Worm (Caenorhabditis elegans): Measurements from ENCODE around the gene F46C8.1.
A peak's percentile ranks its signal among the peaks of the same experiment; 100 is the strongest.

Gene F46C8.1

ce11 chrX:7587741-7588235 lies 39.5 kb downstream of the F46C8.1 start:
- TF ChIP-seq nhr-21 (tag; optimal IDR thresholded peaks at IDR 0.05) (peak; percentile 46), dmd-4 (tag; optimal IDR thresholded peaks at IDR 0.05) (no peak)

ce11 chrX:7590756-7591155 lies 42.5 kb downstream of the F46C8.1 start:
- TF ChIP-seq nhr-25 (tag; optimal IDR thresholded peaks at IDR 0.05) (peak; percentile 1), nhr-21 (tag; optimal IDR thresholded peaks at IDR 0.05) (peak; percentile 34), sem-4 (tag; optimal IDR thresholded peaks at IDR 0.05) (peak; percentile 2), alr-1 (tag; optimal IDR thresholded peaks at IDR 0.05) (no peak), fos-1 (tag; optimal IDR thresholded peaks at IDR 0.05) (peak; percentile 5)

- TF ChIP-seq sma-9 (GFP tag; optimal IDR thresholded peaks at IDR 0.05) (peak; percentile 44), sma-9 (tag; optimal IDR thresholded peaks at IDR 0.05) (no peak), nhr-25 (tag; optimal IDR thresholded peaks at IDR 0.05) (peak; percentile 16), elt-3 (tag; optimal IDR thresholded peaks at IDR 0.05) (no peak), mab-5 (tag; optimal IDR thresholded peaks at IDR 0.05) (no peak), sma-3 (GFP tag; optimal IDR thresholded peaks at IDR 0.05) (peak; percentile 28), nhr-21 (tag; optimal IDR thresholded peaks at IDR 0.05) (peak; percentile 59)
These were observed 45.8 kb downstream of the F46C8.1 start for ce11 chrX:7593931-7594544.

- TF ChIP-seq fos-1 (tag; optimal IDR thresholded peaks at IDR 0.05) (peak; percentile 6), nhr-21 (tag; optimal IDR thresholded peaks at IDR 0.05) (peak; percentile 29), F13H6.1 (tag; optimal IDR thresholded peaks at IDR 0.05) (no peak), sma-3 (GFP tag; optimal IDR thresholded peaks at IDR 0.05) (peak; percentile 66), lsy-2 (tag; optimal IDR thresholded peaks at IDR 0.05) (peak in 1 of 2 experiments; percentile 3), crh-2 (tag; optimal IDR thresholded peaks at IDR 0.05) (no peak), blmp-1 (tag; optimal IDR thresholded peaks at IDR 0.05; ENCODE audit: insufficient read depth) (peak; percentile 66), sma-9 (GFP tag; optimal IDR thresholded peaks at IDR 0.05) (peak; percentile 61), sma-9 (tag; optimal IDR thresholded peaks at IDR 0.05) (no peak)
These were observed 47.8 kb downstream of the F46C8.1 start for ce11 chrX:7596029-7596428.

ce11 chrX:7596627-7597026 lies 48.4 kb downstream of the F46C8.1 start, which contains the start of gene C44E12.1:
TSS of gene C44E12.1 (plus strand) at chrX:7596927.
- TF ChIP-seq nhr-25 (tag; optimal IDR thresholded peaks at IDR 0.05) (no peak), nhr-6 (tag; optimal IDR thresholded peaks at IDR 0.05) (no peak), lsy-2 (tag; optimal IDR thresholded peaks at IDR 0.05) (no peak), ceh-16 (tag; optimal IDR thresholded peaks at IDR 0.05) (no peak), egl-27 (tag; optimal IDR thresholded peaks at IDR 0.05) (no peak), ceh-82 (tag; optimal IDR thresholded peaks at IDR 0.05) (no peak), zag-1 (tag; optimal IDR thresholded peaks at IDR 0.05) (no peak), nhr-237 (tag; optimal IDR thresholded peaks at IDR 0.05) (no peak), alr-1 (tag; optimal IDR thresholded peaks at IDR 0.05) (no peak), elt-3 (tag; optimal IDR thresholded peaks at IDR 0.05) (no peak), nhr-23 (tag; optimal IDR thresholded peaks at IDR 0.05) (no peak), mbf-1 (tag; optimal IDR thresholded peaks at IDR 0.05) (no peak), sma-3 (GFP tag; optimal IDR thresholded peaks at IDR 0.05) (no peak), peb-1 (tag; optimal IDR thresholded peaks at IDR 0.05) (no peak), sma-9 (GFP tag; optimal IDR thresholded peaks at IDR 0.05) (no peak), sma-9 (tag; optimal IDR thresholded peaks at IDR 0.05) (no peak), ztf-11 (tag; optimal IDR thresholded peaks at IDR 0.05) (no peak), nhr-129 (tag; optimal IDR thresholded peaks at IDR 0.05) (no peak), skn-1 (tag; optimal IDR thresholded peaks at IDR 0.05) (no peak)

Data from whole organism, L2 larva.